Worm (Caenorhabditis elegans) whole organism, L1 larva: Measurements from ENCODE around the gene nmr-1.
A peak's percentile ranks its signal among the peaks of the same experiment; 100 is the strongest.

Experiments
- C16A3.4 ChIP-seq: fragments of 150-350 bp; optimal IDR thresholded peaks from 2 replicates; lab custom pipeline; 2014; ENCODE audit warnings: missing biosample characterization, missing genetic modification characterization
- C34B4.2 ChIP-seq: sonication (generic microtip); optimal IDR thresholded peaks from 2 replicates; lab custom pipeline; 2017; ENCODE audit warnings: mild to moderate bottlenecking, missing genetic modification characterization, missing compliant biosample characterization
- F16B12.6 ChIP-seq: fragments of 150-350 bp; optimal IDR thresholded peaks from 2 replicates; lab custom pipeline; 2014; ENCODE audit warnings: missing biosample characterization, missing genetic modification characterization
- Y116A8C.19 ChIP-seq: sonication (generic microtip); optimal IDR thresholded peaks from 2 replicates; lab custom pipeline; 2016; ENCODE audit warnings: missing compliant biosample characterization, missing genetic modification characterization, borderline replicate concordance
- alr-1 ChIP-seq: fragments of 200-800 bp; sonication (Bioruptor generic); optimal IDR thresholded peaks from 2 replicates; lab custom pipeline; 2018; ENCODE audit warnings: borderline replicate concordance, mild to moderate bottlenecking, missing genetic modification characterization, missing compliant biosample characterization
- aly-2 ChIP-seq: fragments of 150-350 bp; optimal IDR thresholded peaks from 2 replicates; lab custom pipeline; 2014; ENCODE audit warnings: missing biosample characterization, missing genetic modification characterization
- blmp-1 ChIP-seq: fragments of 150-350 bp; optimal IDR thresholded peaks from 2 replicates; lab custom pipeline; 2014; ENCODE audit warnings: missing biosample characterization, missing genetic modification characterization
- ceh-63 ChIP-seq: fragments of 200-800 bp; sonication (Bioruptor generic); optimal IDR thresholded peaks from 2 replicates; lab custom pipeline; 2018; ENCODE audit warnings: mild to moderate bottlenecking, missing genetic modification characterization, missing compliant biosample characterization
- ceh-82 ChIP-seq, 3 experiments: fragments of 150-350 bp in 1 of 3; sonication (generic microtip) in 2 of 3; optimal IDR thresholded peaks; 2 replicates each; lab custom pipeline; 2014 to 2017; ENCODE audit warnings: missing biosample characterization in 3 of 3, missing genetic modification characterization in 3 of 3
- ceh-88 ChIP-seq: fragments of 200-800 bp; sonication (Bioruptor generic); IDR thresholded peaks from 2 replicates; pipeline ENCODE4 v1.3.6; 2022; ENCODE audit warnings: missing genetic modification characterization, missing compliant biosample characterization
- dsc-1 ChIP-seq: sonication (generic microtip); optimal IDR thresholded peaks from 2 replicates; lab custom pipeline; 2016; ENCODE audit warnings: mild to moderate bottlenecking, missing genetic modification characterization, missing compliant biosample characterization
- efl-1 ChIP-seq, 4 experiments: fragments of 150-350 bp; optimal IDR thresholded peaks in 3 of 4; peaks in 1 of 4; 1 replicate in 1 of 4; 2 replicates in 3 of 4; lab custom pipeline; 2014; ENCODE audit warnings: missing biosample characterization in 2 of 4, missing genetic modification characterization in 2 of 4, missing genetic modification reagents in 2 of 4
- efl-3 ChIP-seq: fragments of 200-800 bp; sonication (Bioruptor generic); optimal IDR thresholded peaks from 2 replicates; lab custom pipeline; 2018; ENCODE audit warnings: mild to moderate bottlenecking, missing genetic modification characterization, missing compliant biosample characterization
- elt-2 ChIP-seq: sonication (generic microtip); optimal IDR thresholded peaks from 2 replicates; lab custom pipeline; 2016; ENCODE audit warnings: missing genetic modification characterization, mild to moderate bottlenecking, inconsistent platforms, missing compliant biosample characterization, missing genetic modification reagents
- ets-5 ChIP-seq: fragments of 200-800 bp; sonication (Bioruptor generic); IDR thresholded peaks from 2 replicates; pipeline ENCODE4 v1.3.6; 2022; ENCODE audit warnings: missing genetic modification characterization, missing compliant biosample characterization
- fkh-10 ChIP-seq: sonication (generic microtip); optimal IDR thresholded peaks from 2 replicates; lab custom pipeline; 2017; ENCODE audit warnings: missing biosample characterization, missing genetic modification reagents, missing genetic modification characterization
- fkh-4 ChIP-seq: sonication (generic microtip); optimal IDR thresholded peaks from 2 replicates; lab custom pipeline; 2016; ENCODE audit warnings: missing compliant biosample characterization, missing genetic modification characterization, borderline replicate concordance
- fkh-8 ChIP-seq: sonication (generic microtip); optimal IDR thresholded peaks from 2 replicates; lab custom pipeline; 2016; ENCODE audit warnings: mild to moderate bottlenecking, missing genetic modification characterization, missing compliant biosample characterization
- grh-1 ChIP-seq: fragments of 200-800 bp; sonication (Bioruptor generic); IDR thresholded peaks from 2 replicates; pipeline ENCODE4 v1.3.6; 2022; ENCODE audit warnings: missing genetic modification reagents, missing genetic modification characterization, missing compliant biosample characterization
- hlh-17 ChIP-seq: fragments of 200-800 bp; sonication (Bioruptor generic); optimal IDR thresholded peaks from 2 replicates; lab custom pipeline; 2018; ENCODE audit warnings: missing genetic modification characterization, mild to moderate bottlenecking, missing compliant biosample characterization, moderate library complexity, borderline replicate concordance
- hlh-4 ChIP-seq: sonication (generic microtip); optimal IDR thresholded peaks from 2 replicates; lab custom pipeline; 2016; ENCODE audit warnings: mild to moderate bottlenecking, missing genetic modification characterization, missing compliant biosample characterization
- hpl-2 ChIP-seq: fragments of 150-350 bp; optimal IDR thresholded peaks from 2 replicates; lab custom pipeline; 2014; ENCODE audit warnings: missing biosample characterization, missing genetic modification reagents, missing genetic modification characterization
- jun-1 ChIP-seq: fragments of 150-350 bp; optimal IDR thresholded peaks from 2 replicates; lab custom pipeline; 2014; ENCODE audit warnings: missing biosample characterization, missing genetic modification reagents, missing genetic modification characterization
- lin-13 ChIP-seq: fragments of 150-350 bp; optimal IDR thresholded peaks from 2 replicates; lab custom pipeline; 2014; ENCODE audit warnings: missing biosample characterization, missing genetic modification reagents, missing genetic modification characterization
- lin-14 ChIP-seq: fragments of 200-800 bp; sonication (Bioruptor generic); optimal IDR thresholded peaks from 2 replicates; lab custom pipeline; 2018; ENCODE audit warnings: mild to moderate bottlenecking, missing genetic modification characterization, moderate library complexity, missing compliant biosample characterization
- lir-3 ChIP-seq: sonication (generic microtip); optimal IDR thresholded peaks from 2 replicates; lab custom pipeline; 2016; ENCODE audit warnings: mild to moderate bottlenecking, missing genetic modification characterization, moderate library complexity, missing compliant biosample characterization; ENCODE audit not compliant: poor library complexity
- lsy-2 ChIP-seq, 2 experiments: fragments of 150-350 bp; optimal IDR thresholded peaks; 2 replicates each; lab custom pipeline; 2014; ENCODE audit warnings: missing biosample characterization in 2 of 2, missing genetic modification characterization in 2 of 2
- nhr-12 ChIP-seq: sonication (generic microtip); optimal IDR thresholded peaks from 2 replicates; lab custom pipeline; 2017; ENCODE audit warnings: missing biosample characterization, missing genetic modification characterization
- nhr-237 ChIP-seq: fragments of 150-350 bp; optimal IDR thresholded peaks from 2 replicates; lab custom pipeline; 2014; ENCODE audit warnings: missing biosample characterization, missing genetic modification characterization
- nhr-28 ChIP-seq: fragments of 150-350 bp; optimal IDR thresholded peaks from 2 replicates; lab custom pipeline; 2014; ENCODE audit warnings: missing biosample characterization, missing genetic modification characterization
- nhr-71 ChIP-seq: sonication (generic microtip); optimal IDR thresholded peaks from 2 replicates; lab custom pipeline; 2016; ENCODE audit warnings: mild to moderate bottlenecking, missing genetic modification characterization, moderate library complexity, missing compliant biosample characterization
- nhr-76 ChIP-seq: sonication (generic microtip); optimal IDR thresholded peaks from 2 replicates; lab custom pipeline; 2017; ENCODE audit warnings: missing biosample characterization, missing genetic modification characterization
- nhr-77 ChIP-seq: fragments of 150-350 bp; optimal IDR thresholded peaks from 2 replicates; lab custom pipeline; 2014; ENCODE audit warnings: missing biosample characterization, missing genetic modification characterization
- nhr-84 ChIP-seq: sonication (generic microtip); optimal IDR thresholded peaks from 2 replicates; lab custom pipeline; 2017; ENCODE audit warnings: missing biosample characterization, missing genetic modification characterization
- nhr-85 ChIP-seq: sonication (generic microtip); peaks from one replicate; lab custom pipeline; 2016; ENCODE audit warnings: missing genetic modification characterization, inconsistent platforms, missing compliant biosample characterization
- pag-3 ChIP-seq: sonication (generic microtip); optimal IDR thresholded peaks from 2 replicates; lab custom pipeline; 2017; ENCODE audit warnings: missing genetic modification characterization, mild to moderate bottlenecking, missing compliant biosample characterization, antibody characterized with exemption, borderline replicate concordance; ENCODE audit not compliant: insufficient read depth
- rnt-1 ChIP-seq: sonication (generic microtip); optimal IDR thresholded peaks from 2 replicates; lab custom pipeline; 2016; ENCODE audit warnings: mild to moderate bottlenecking, missing genetic modification characterization, moderate library complexity, missing compliant biosample characterization
- snpc-4 ChIP-seq: fragments of 150-350 bp; optimal IDR thresholded peaks from 2 replicates; lab custom pipeline; 2014; ENCODE audit warnings: missing biosample characterization, missing genetic modification characterization
- snu-23 ChIP-seq: sonication (generic microtip); optimal IDR thresholded peaks from 2 replicates; lab custom pipeline; 2016; ENCODE audit warnings: missing genetic modification characterization, missing compliant biosample characterization
- sox-4 ChIP-seq: sonication (generic microtip); optimal IDR thresholded peaks from 2 replicates; lab custom pipeline; 2016; ENCODE audit warnings: missing genetic modification characterization, missing compliant biosample characterization
- sptf-1 ChIP-seq: fragments of 150-350 bp; optimal IDR thresholded peaks from 2 replicates; lab custom pipeline; 2014; ENCODE audit warnings: missing biosample characterization, missing genetic modification characterization
- sup-37 ChIP-seq: fragments of 200-800 bp; sonication (Bioruptor generic); optimal IDR thresholded peaks from 2 replicates; lab custom pipeline; 2018; ENCODE audit warnings: mild to moderate bottlenecking, missing genetic modification characterization, missing compliant biosample characterization
- swsn-7 ChIP-seq: sonication (generic microtip); optimal IDR thresholded peaks from 2 replicates; lab custom pipeline; 2016; ENCODE audit warnings: missing genetic modification characterization, missing compliant biosample characterization
- unc-30 ChIP-seq: sonication (generic microtip); optimal IDR thresholded peaks from 2 replicates; lab custom pipeline; 2017; ENCODE audit warnings: missing biosample characterization, missing genetic modification characterization
- unc-62 ChIP-seq: fragments of 150-350 bp; optimal IDR thresholded peaks from 2 replicates; lab custom pipeline; 2014; ENCODE audit warnings: missing biosample characterization, missing genetic modification reagents, missing genetic modification characterization
- unc-86 ChIP-seq: sonication (generic microtip); optimal IDR thresholded peaks from 2 replicates; lab custom pipeline; 2016; ENCODE audit warnings: missing genetic modification characterization, missing compliant biosample characterization
- unc-98 ChIP-seq: fragments of 200-800 bp; sonication (Bioruptor generic); IDR thresholded peaks from 2 replicates; pipeline ENCODE4 v1.3.6; 2022; ENCODE audit warnings: missing genetic modification characterization, missing compliant biosample characterization
- vab-15 ChIP-seq: sonication (generic microtip); optimal IDR thresholded peaks from 2 replicates; lab custom pipeline; 2017; ENCODE audit warnings: missing genotype, mild to moderate bottlenecking, missing genetic modification characterization, missing compliant biosample characterization
- ztf-11 ChIP-seq, 2 experiments: sonication (generic microtip); optimal IDR thresholded peaks; 2 replicates each; lab custom pipeline; 2016 to 2017; ENCODE audit warnings: missing genetic modification characterization in 2 of 2, missing biosample characterization in 1 of 2, missing compliant biosample characterization in 1 of 2
- ztf-4 ChIP-seq: fragments of 150-350 bp; optimal IDR thresholded peaks from 2 replicates; lab custom pipeline; 2014; ENCODE audit warnings: missing biosample characterization, missing genetic modification characterization

The nmr-1 gene

DNA sequence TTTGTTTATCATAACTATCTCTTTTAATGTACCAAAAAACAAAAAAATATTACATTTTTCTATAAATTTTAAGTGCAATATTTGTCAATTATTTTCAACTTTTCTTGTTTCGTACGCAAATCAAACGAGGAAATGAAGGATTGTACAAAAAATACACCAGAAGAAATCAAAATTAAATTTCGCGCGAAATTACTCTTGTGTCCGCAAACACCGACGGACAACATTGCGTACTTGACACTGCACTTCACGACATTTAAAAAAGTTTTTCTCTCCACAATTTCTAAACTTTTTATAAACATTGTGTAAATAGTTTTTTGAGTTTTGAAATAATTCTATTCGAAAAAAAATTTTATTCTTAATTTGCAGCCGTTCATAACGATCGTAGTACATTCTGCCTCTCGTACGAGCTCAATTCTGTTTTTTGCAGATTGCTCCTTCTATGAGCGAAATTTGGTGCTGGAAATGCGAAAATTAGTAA is 27.6 kb upstream of the nmr-1 start, which contains the start of gene mrps-16 (continued):
- no peak for TF ChIP-seq hlh-4
- peak; percentile 59 for TF ChIP-seq dsc-1
- no peak for TF ChIP-seq nhr-76 (tag; lab: Kevin White, UChicago)
- TF ChIP-seq snpc-4, result peak; percentile 38
- peak; percentile 79 for TF ChIP-seq rnt-1 (tag; lab: Kevin White, UChicago)
- TF ChIP-seq elt-2 (tag; lab: Kevin White, UChicago), result peak; percentile 61
- TF ChIP-seq unc-30 (tag; lab: Kevin White, UChicago), result no peak
- no peak for TF ChIP-seq sup-37 (GFP tag; lab: Kevin White, UChicago)
- peak; percentile 41 for TF ChIP-seq lir-3
- TF ChIP-seq sox-4 (tag; lab: Kevin White, UChicago), result no peak
- TF ChIP-seq nhr-12 (tag; lab: Kevin White, UChicago), result no peak
- TF ChIP-seq unc-62 (GFP tag; lab: Kevin White, UChicago), result no peak
- TF ChIP-seq nhr-237 (tag; lab: Kevin White, UChicago), result no peak
- no peak for TF ChIP-seq Y116A8C.19 (tag; lab: Kevin White, UChicago)
- TF ChIP-seq aly-2 (tag; lab: Kevin White, UChicago), result peak; percentile 24
- TF ChIP-seq hpl-2 (GFP tag; lab: Kevin White, UChicago), result no peak
- TF ChIP-seq jun-1 (tag; lab: Kevin White, UChicago), result peak; percentile 58
- TF ChIP-seq nhr-71 (tag; lab: Kevin White, UChicago), result peak; percentile 81
- TF ChIP-seq F16B12.6 (tag; lab: Kevin White, UChicago), result peak; percentile 98
- no peak for TF ChIP-seq efl-3 (GFP tag; lab: Kevin White, UChicago)
- no peak for TF ChIP-seq alr-1
- TF ChIP-seq ztf-4 (tag; lab: Kevin White, UChicago), result no peak
- peak; percentile 76 for TF ChIP-seq swsn-7
- no peak for TF ChIP-seq ceh-63 (GFP tag; lab: Kevin White, UChicago)
- no peak for TF ChIP-seq ceh-88 (GFP tag; lab: Robert Waterston, UW)
- no peak for TF ChIP-seq sptf-1 (tag; lab: Kevin White, UChicago)
- peak; percentile 82 to 83 for TF ChIP-seq lsy-2 (tag; optimal IDR thresholded peaks at IDR 0.05; lab: Kevin White, UChicago)
- peak; percentile 80 for TF ChIP-seq C16A3.4 (tag; lab: Kevin White, UChicago)
- no peak for TF ChIP-seq nhr-28 (tag; lab: Kevin White, UChicago)
- peak; percentile 58 for TF ChIP-seq unc-86 (tag; lab: Kevin White, UChicago)
- peak; percentile 37 for TF ChIP-seq nhr-77
- TF ChIP-seq nhr-85, result peak; percentile 87
- peak; percentile 59 for TF ChIP-seq blmp-1
- no peak for TF ChIP-seq nhr-84 (tag; lab: Kevin White, UChicago)
- TF ChIP-seq snu-23 (GFP tag; lab: Kevin White, UChicago), result peak; percentile 80
- TF ChIP-seq ets-5 (GFP tag; lab: Robert Waterston, UW), result no peak
- no peak for TF ChIP-seq fkh-10
- TF ChIP-seq unc-98 (GFP tag; lab: Robert Waterston, UW), result no peak

DNA sequence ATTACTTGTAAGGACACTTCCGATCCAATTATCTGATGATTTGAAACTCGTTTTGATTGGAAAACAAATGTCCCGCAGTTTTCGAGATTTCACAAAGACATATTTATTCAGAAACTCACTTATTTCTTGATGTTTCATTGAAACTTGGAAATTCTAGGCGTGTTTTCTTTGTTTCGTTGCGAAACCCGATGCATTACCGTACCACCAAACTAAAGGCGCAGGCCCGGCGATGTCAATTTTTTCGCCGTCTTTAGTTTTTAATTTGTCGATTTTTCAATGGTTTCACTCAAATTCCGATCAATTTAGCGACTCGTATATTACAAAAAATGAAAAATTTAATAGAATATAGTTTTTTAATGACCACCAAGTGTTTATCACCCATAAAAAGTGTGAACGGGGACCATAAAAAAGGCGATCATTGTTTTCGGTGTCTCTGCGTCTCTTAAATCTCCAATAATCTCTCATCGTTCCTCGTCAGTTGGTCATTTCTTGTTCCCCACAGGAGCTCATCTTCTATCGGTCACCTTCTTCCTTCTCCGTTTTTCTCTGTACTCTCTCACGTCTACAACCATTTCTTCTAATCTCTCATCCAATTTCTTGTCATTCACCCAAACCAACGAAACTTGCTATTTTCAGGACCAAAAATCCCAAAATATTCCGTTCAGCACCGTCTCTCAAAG is 19.5 kb upstream of the nmr-1 start, which contains the start of gene clr-1:
clr-1 (plus strand) TSS at position 630 of the 680 bp plus-strand sequence.
- no peak for TF ChIP-seq grh-1 (GFP tag; lab: Robert Waterston, UW)
- no peak for TF ChIP-seq ztf-11 (tag; optimal IDR thresholded peaks at IDR 0.05; lab: Kevin White, UChicago)
- peak; percentile 20 for TF ChIP-seq lin-14 (GFP tag; lab: Kevin White, UChicago)
- no peak for TF ChIP-seq hlh-17
- no peak for TF ChIP-seq hpl-2 (GFP tag; lab: Kevin White, UChicago)
- TF ChIP-seq alr-1, result no peak
- no peak for TF ChIP-seq ceh-63 (GFP tag; lab: Kevin White, UChicago)
- TF ChIP-seq dsc-1, result no peak
- no peak for TF ChIP-seq efl-1 (optimal IDR thresholded peaks at IDR 0.05; lab: Kevin White, UChicago)
- TF ChIP-seq efl-1 (GFP tag; optimal IDR thresholded peaks at IDR 0.05 in 1 of 2; lab: Kevin White, UChicago), result peak in 1 of 2 experiments; percentile 34
- peak; percentile 39 for TF ChIP-seq rnt-1 (tag; lab: Kevin White, UChicago)
- TF ChIP-seq C34B4.2 (tag; lab: Kevin White, UChicago), result no peak
- TF ChIP-seq unc-98 (GFP tag; lab: Robert Waterston, UW), result no peak
- TF ChIP-seq fkh-8 (tag; lab: Kevin White, UChicago), result no peak
- no peak for TF ChIP-seq F16B12.6 (tag; lab: Kevin White, UChicago)
- no peak for TF ChIP-seq ceh-82 (tag; optimal IDR thresholded peaks at IDR 0.05; lab: Kevin White, UChicago)
- no peak for TF ChIP-seq nhr-76 (tag; lab: Kevin White, UChicago)
- no peak for TF ChIP-seq nhr-28 (tag; lab: Kevin White, UChicago)
- no peak for TF ChIP-seq lin-13 (GFP tag; lab: Kevin White, UChicago)
- TF ChIP-seq fkh-10, result no peak
- no peak for TF ChIP-seq fkh-4 (tag; lab: Kevin White, UChicago)
- no peak for TF ChIP-seq vab-15
- TF ChIP-seq pag-3 (tag; lab: Kevin White, UChicago), result no peak
